Worm (Caenorhabditis elegans): ENCODE measurements around the gene F55A11.7.

Gene F55A11.7

ce11 chrV:11787258-11787657 lies at the start of gene F55A11.7:
Gene F55A11.7 (minus strand): TSS chrV:11787443.
- TF ChIP-seq tab-1 (GFP tag; IDR thresholded peaks at IDR 0.05) (no peak), T22C8.4 (GFP tag; IDR thresholded peaks at IDR 0.05) (no peak), ref-1 (GFP tag; conservative IDR thresholded peaks at IDR 0.05) (no peak), cog-1 (tag; optimal IDR thresholded peaks at IDR 0.05) (no peak), med-1 (GFP tag; optimal IDR thresholded peaks at IDR 0.05; ENCODE audit: insufficient read depth) (no peak), klf-2 (GFP tag; conservative IDR thresholded peaks at IDR 0.05) (no peak), ztf-29 (GFP tag; IDR thresholded peaks at IDR 0.05) (no peak), flt-1 (GFP tag; IDR thresholded peaks at IDR 0.05) (no peak), ztf-23 (GFP tag; IDR thresholded peaks at IDR 0.05) (no peak)

DNA sequence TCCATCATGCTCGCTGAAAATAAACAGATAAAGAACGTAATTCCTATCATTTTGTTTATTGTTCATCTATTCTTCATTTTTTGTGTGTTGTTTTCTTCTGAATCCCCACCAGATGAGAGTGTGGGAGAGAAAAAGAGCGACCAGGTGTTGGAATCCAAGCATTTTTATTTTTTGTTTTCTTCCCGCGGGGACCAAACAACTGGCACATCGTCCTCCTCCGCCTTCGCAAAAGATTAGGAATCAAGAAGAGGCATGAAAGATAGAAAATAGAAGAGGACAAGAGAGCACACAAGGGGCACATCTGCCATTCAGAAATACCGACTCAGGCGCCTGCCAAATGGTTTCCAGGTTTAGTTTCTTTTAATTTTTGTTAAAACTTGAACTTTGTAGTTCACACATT lies 48.8 kb upstream of the F55A11.7 start, which contains the start of gene R13H4.2:
TSS of gene R13H4.2 (plus strand) at position 319 of the 400 bp plus-strand sequence.
- TF ChIP-seq ztf-23 (GFP tag; IDR thresholded peaks at IDR 0.05) (no peak), ztf-29 (GFP tag; IDR thresholded peaks at IDR 0.05) (no peak), flt-1 (GFP tag; IDR thresholded peaks at IDR 0.05) (no peak), cog-1 (tag; optimal IDR thresholded peaks at IDR 0.05) (no peak), med-1 (GFP tag; optimal IDR thresholded peaks at IDR 0.05; ENCODE audit: insufficient read depth) (no peak), klf-2 (GFP tag; conservative IDR thresholded peaks at IDR 0.05) (no peak), T22C8.4 (GFP tag; IDR thresholded peaks at IDR 0.05) (no peak), ref-1 (GFP tag; conservative IDR thresholded peaks at IDR 0.05) (no peak), tab-1 (GFP tag; IDR thresholded peaks at IDR 0.05) (no peak)

DNA sequence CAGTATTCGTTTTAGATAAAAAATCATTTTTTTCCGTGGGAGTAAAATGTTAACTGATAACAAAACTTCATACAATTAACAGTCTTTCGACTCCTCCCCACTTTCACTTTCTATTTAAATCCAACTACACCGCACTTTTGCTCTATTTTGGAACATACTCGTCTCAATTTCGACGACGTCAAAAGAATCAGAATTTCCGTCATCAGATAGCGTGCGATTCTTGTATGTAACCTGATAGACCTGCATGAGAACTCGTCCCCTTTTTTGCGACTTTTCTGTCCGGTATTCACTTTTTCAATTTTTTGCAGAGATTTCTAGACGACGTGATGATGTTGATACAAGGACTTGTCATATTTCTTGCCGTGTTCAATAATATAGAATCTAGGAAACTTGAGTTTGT lies 46.1 kb upstream of the F55A11.7 start, which contains the start of gene pho-8:
TSS of gene pho-8 (plus strand) at position 301 of the 400 bp plus-strand sequence.
- TF ChIP-seq ztf-23 (GFP tag; IDR thresholded peaks at IDR 0.05) (no peak), cog-1 (tag; optimal IDR thresholded peaks at IDR 0.05) (no peak), ztf-29 (GFP tag; IDR thresholded peaks at IDR 0.05) (no peak), ref-1 (GFP tag; conservative IDR thresholded peaks at IDR 0.05) (no peak), med-1 (GFP tag; optimal IDR thresholded peaks at IDR 0.05; ENCODE audit: insufficient read depth) (no peak)

- no peak for TF ChIP-seq tab-1 (GFP tag; IDR thresholded peaks at IDR 0.05)
- no peak for TF ChIP-seq med-1 (GFP tag; optimal IDR thresholded peaks at IDR 0.05; ENCODE audit: insufficient read depth)
- TF ChIP-seq klf-2 (GFP tag; conservative IDR thresholded peaks at IDR 0.05) = no peak
- TF ChIP-seq ref-1 (GFP tag; conservative IDR thresholded peaks at IDR 0.05) = no peak
- no peak for TF ChIP-seq ztf-23 (GFP tag; IDR thresholded peaks at IDR 0.05)
Observed at ce11 chrV:11829282-11829681, 42.0 kb upstream of the F55A11.7 start, which contains the start of gene col-158. Gene col-158 (plus strand): TSS chrV:11829582.

DNA sequence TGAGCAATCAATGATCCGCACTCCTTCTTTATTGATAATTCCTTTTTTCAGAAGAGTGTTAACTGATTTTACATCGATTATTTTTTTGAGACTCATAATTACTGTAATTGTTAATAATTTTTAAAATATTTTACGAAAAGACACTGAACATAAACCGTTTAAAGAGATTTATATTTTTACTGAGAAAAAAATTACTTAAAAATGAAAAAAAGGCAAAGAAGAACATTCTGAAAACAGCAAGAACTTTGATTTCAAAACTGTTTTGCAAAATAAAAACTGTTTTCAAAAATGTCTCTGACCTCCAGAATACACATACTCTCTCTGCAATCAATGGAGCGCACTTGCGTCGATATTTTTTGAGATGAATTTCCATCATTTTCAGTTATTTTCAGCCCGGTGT lies 39.7 kb upstream of the F55A11.7 start, which contains the start of the genes mpst-1 and D2023.6:
TSS of gene mpst-1 (minus strand) at position 101 of the 400 bp plus-strand sequence.
TSS of gene D2023.6 (plus strand) at position 388 of the 400 bp plus-strand sequence.
- no peak for TF ChIP-seq T22C8.4 (GFP tag; IDR thresholded peaks at IDR 0.05)
- TF ChIP-seq ztf-29 (GFP tag; IDR thresholded peaks at IDR 0.05) = no peak

- no peak for TF ChIP-seq med-1 (GFP tag; optimal IDR thresholded peaks at IDR 0.05; ENCODE audit: insufficient read depth)
- no peak for TF ChIP-seq ztf-23 (GFP tag; IDR thresholded peaks at IDR 0.05)
- TF ChIP-seq ztf-29 (GFP tag; IDR thresholded peaks at IDR 0.05) = no peak
- no peak for TF ChIP-seq T22C8.4 (GFP tag; IDR thresholded peaks at IDR 0.05)
- no peak for TF ChIP-seq cog-1 (tag; optimal IDR thresholded peaks at IDR 0.05)
- no peak for TF ChIP-seq ref-1 (GFP tag; conservative IDR thresholded peaks at IDR 0.05)
- TF ChIP-seq flt-1 (GFP tag; IDR thresholded peaks at IDR 0.05) = no peak
- TF ChIP-seq tab-1 (GFP tag; IDR thresholded peaks at IDR 0.05) = no peak
- TF ChIP-seq klf-2 (GFP tag; conservative IDR thresholded peaks at IDR 0.05) = no peak
Observed at ce11 chrV:11825662-11826061, 38.4 kb upstream of the F55A11.7 start, which contains the start of gene D2023.4. Gene D2023.4 (minus strand): TSS chrV:11825762.

DNA sequence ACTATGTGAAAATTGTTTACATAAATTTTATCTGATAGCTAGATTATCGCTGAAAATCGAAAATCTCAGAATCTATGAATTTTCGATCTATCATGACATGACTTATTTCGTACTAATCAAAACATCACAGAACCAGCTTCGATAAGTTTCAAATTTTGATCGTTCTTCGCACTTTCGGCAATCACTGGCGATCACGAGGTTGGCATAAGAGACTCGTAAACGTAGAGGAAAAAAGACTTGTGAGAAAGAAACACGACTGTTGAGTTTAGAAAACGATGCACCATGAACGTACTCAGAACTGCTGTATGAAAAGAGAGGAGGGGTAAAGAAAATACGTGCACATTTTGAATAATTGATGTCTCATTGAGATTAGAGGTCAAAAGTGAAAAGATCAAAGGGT lies 36.7 kb upstream of the F55A11.7 start:
- TF ChIP-seq ztf-23 (GFP tag; IDR thresholded peaks at IDR 0.05) (no peak), T22C8.4 (GFP tag; IDR thresholded peaks at IDR 0.05) (no peak), med-1 (GFP tag; optimal IDR thresholded peaks at IDR 0.05; ENCODE audit: insufficient read depth) (no peak), klf-2 (GFP tag; conservative IDR thresholded peaks at IDR 0.05) (no peak), tab-1 (GFP tag; IDR thresholded peaks at IDR 0.05) (no peak), ztf-29 (GFP tag; IDR thresholded peaks at IDR 0.05) (no peak), cog-1 (tag; optimal IDR thresholded peaks at IDR 0.05) (no peak), ref-1 (GFP tag; conservative IDR thresholded peaks at IDR 0.05) (no peak), flt-1 (GFP tag; IDR thresholded peaks at IDR 0.05) (no peak)

DNA sequence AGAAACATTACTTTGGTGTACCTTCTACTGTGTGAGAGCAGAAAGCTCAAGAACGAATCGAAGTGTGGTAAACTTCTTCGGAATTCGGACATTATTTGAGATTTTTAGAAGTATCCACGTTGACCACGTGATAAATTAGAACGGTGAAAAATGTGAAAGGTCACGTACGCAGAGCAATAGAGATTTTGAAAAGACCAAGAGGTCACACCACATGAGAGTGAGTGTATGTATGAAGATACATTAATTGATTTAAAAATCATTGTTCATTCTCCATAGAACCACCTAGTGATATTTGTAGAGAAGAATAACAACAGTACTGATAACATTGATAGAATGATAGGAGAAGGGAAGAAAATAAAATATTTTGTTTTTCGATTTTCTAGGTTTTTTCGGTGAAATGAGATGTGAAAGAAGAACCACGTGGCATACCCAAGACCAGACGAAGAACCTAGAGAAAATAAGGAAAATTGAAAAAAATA lies 35.3 kb upstream of the F55A11.7 start, which contains the start of gene pyc-1:
TSS of gene pyc-1 (minus strand) at position 69 of the 479 bp plus-strand sequence.
- TF ChIP-seq ref-1 (GFP tag; conservative IDR thresholded peaks at IDR 0.05) (no peak), flt-1 (GFP tag; IDR thresholded peaks at IDR 0.05) (no peak), tab-1 (GFP tag; IDR thresholded peaks at IDR 0.05) (no peak), T22C8.4 (GFP tag; IDR thresholded peaks at IDR 0.05) (no peak), cog-1 (tag; optimal IDR thresholded peaks at IDR 0.05) (no peak), med-1 (GFP tag; optimal IDR thresholded peaks at IDR 0.05; ENCODE audit: insufficient read depth) (no peak), ztf-23 (GFP tag; IDR thresholded peaks at IDR 0.05) (no peak), ztf-29 (GFP tag; IDR thresholded peaks at IDR 0.05) (no peak), klf-2 (GFP tag; conservative IDR thresholded peaks at IDR 0.05) (no peak)

DNA sequence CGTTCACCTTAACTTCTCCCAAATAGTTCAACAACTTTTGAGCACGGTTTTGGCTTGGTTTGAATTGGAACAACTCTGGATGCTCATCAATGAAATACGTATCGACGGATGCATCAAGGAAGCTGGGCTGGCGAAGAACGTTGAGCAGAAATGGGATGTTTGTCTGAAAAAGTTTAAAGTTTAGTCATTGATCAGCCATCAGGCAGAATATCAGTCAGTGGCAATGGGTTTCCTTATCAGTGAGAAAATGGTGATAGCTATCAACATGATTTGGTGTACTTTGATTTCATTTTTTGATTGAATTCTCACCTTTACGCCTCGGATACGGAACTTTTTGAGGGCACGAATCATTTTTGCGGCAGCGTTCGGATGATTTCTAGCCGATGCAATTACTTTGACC lies 33.3 kb upstream of the F55A11.7 start:
- no peak for TF ChIP-seq med-1 (GFP tag; optimal IDR thresholded peaks at IDR 0.05; ENCODE audit: insufficient read depth)
- TF ChIP-seq ref-1 (GFP tag; conservative IDR thresholded peaks at IDR 0.05) = no peak

DNA sequence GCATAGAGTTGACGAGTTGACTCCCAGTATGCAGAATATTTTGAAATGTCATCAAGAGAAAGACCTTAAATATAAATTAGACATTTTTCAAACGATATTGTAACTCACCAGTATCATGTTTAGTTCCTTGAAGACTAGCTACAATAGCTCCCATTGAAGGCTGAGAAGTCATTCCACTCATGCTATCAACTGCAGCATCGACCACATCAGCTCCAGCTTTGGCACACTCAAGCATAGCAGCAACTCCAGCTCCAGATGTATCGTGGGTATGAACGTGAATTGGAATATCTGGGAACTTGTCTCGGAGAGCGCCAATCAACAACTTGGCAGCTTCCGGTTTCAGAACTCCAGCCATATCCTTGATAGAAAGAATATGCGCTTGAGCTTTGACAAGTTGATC lies 32.2 kb upstream of the F55A11.7 start:
- TF ChIP-seq klf-2 (GFP tag; conservative IDR thresholded peaks at IDR 0.05) (no peak), ztf-23 (GFP tag; IDR thresholded peaks at IDR 0.05) (no peak), flt-1 (GFP tag; IDR thresholded peaks at IDR 0.05) (no peak), T22C8.4 (GFP tag; IDR thresholded peaks at IDR 0.05) (no peak), tab-1 (GFP tag; IDR thresholded peaks at IDR 0.05) (no peak), med-1 (GFP tag; optimal IDR thresholded peaks at IDR 0.05; ENCODE audit: insufficient read depth) (no peak), ztf-29 (GFP tag; IDR thresholded peaks at IDR 0.05) (no peak), ref-1 (GFP tag; conservative IDR thresholded peaks at IDR 0.05) (no peak), cog-1 (tag; optimal IDR thresholded peaks at IDR 0.05) (no peak)
